Worm (Caenorhabditis elegans) whole organism, early embryonic: ENCODE data around the gene F56D6.18.

Experiments used
- B0310.2 ChIP-seq: sonication (generic microtip); optimal IDR thresholded peaks from 2 replicates; lab custom pipeline; 2016; ENCODE audit warnings: mild to moderate bottlenecking, missing genetic modification characterization, missing compliant biosample characterization
- F13C5.2 ChIP-seq: sonication (generic microtip); optimal IDR thresholded peaks from 2 replicates; lab custom pipeline; 2017; ENCODE audit warnings: mild to moderate bottlenecking, missing genetic modification characterization, inconsistent platforms, missing compliant biosample characterization
- aly-1 ChIP-seq: sonication (generic microtip); optimal IDR thresholded peaks from 2 replicates; lab custom pipeline; 2016; ENCODE audit warnings: missing genetic modification characterization, missing compliant biosample characterization
- ama-1 ChIP-seq: fragments of 150-350 bp; optimal IDR thresholded peaks from 2 replicates; lab custom pipeline; 2014
- ceh-13 ChIP-seq: fragments of 200-800 bp; sonication (Bioruptor generic); optimal IDR thresholded peaks from 2 replicates; lab custom pipeline; 2018; ENCODE audit warnings: mild to moderate bottlenecking, missing genetic modification characterization, missing compliant biosample characterization
- ceh-36 ChIP-seq: sonication (generic microtip); optimal IDR thresholded peaks from 2 replicates; lab custom pipeline; 2016; ENCODE audit warnings: missing genetic modification characterization, inconsistent platforms, missing compliant biosample characterization
- flt-1 ChIP-seq: fragments of 200-800 bp; sonication (Bioruptor generic); IDR thresholded peaks from 2 replicates; pipeline ENCODE4 v1.3.6; 2022; ENCODE audit warnings: missing genetic modification characterization, missing compliant biosample characterization
- hmbx-1 ChIP-seq: sonication (generic microtip); optimal IDR thresholded peaks from 2 replicates; lab custom pipeline; 2016; ENCODE audit warnings: mild to moderate bottlenecking, missing genetic modification characterization, missing compliant biosample characterization
- scrt-1 ChIP-seq: fragments of 200-800 bp; sonication (Bioruptor generic); IDR thresholded peaks from 2 replicates; pipeline ENCODE4 v1.3.6; 2022; ENCODE audit warnings: missing genetic modification characterization, missing compliant biosample characterization
- sea-1 ChIP-seq: fragments of 200-800 bp; sonication (Bioruptor generic); conservative IDR thresholded peaks from 2 replicates; pipeline ENCODE4 v1.3.6; 2022; ENCODE audit warnings: missing genetic modification characterization, missing compliant biosample characterization
- tbx-11 ChIP-seq: fragments of 200-800 bp; sonication (Bioruptor generic); IDR thresholded peaks from 2 replicates; pipeline ENCODE4 v1.3.6; 2022; ENCODE audit warnings: missing genetic modification characterization, missing compliant biosample characterization
- tra-4 ChIP-seq: sonication (generic microtip); optimal IDR thresholded peaks from 2 replicates; lab custom pipeline; 2017; ENCODE audit warnings: missing genetic modification characterization, missing compliant biosample characterization

DNA sequence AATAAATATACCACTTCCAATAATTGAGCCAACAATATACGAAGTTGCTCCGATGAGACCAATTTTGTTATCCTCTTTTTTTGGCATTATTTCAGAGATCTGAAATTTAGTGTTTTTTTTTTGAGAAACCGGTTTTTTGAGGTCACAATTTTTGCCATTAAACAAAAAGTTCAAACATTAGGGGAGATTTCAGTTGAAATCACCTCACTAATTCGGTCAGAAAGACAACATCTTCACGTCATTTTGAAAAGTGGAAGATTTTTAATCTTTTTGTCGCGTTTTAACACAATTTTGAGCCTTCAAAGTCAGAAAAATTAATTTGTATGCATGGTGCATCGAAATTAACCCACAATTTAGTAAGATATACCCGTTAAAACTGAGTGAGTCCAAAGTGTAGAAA lies 46.8 kb downstream of the F56D6.18 start, which contains the start of gene aat-8:
- TF ChIP-seq B0310.2 (tag; lab: Kevin White, UChicago) (no peak), ama-1 (lab: Kevin White, UChicago) (no peak), scrt-1 (no peak), aly-1 (tag; lab: Kevin White, UChicago) (no peak), hmbx-1 (tag; lab: Kevin White, UChicago) (no peak), tra-4 (tag; lab: Kevin White, UChicago) (no peak), flt-1 (no peak), F13C5.2 (tag; lab: Kevin White, UChicago) (no peak), sea-1 (GFP tag; lab: Robert Waterston, UW) (no peak), ceh-36 (no peak), ceh-13 (GFP tag; lab: Kevin White, UChicago) (no peak), tbx-11 (GFP tag; lab: Robert Waterston, UW) (no peak)
